Worm (Caenorhabditis elegans): Measurements from ENCODE around the gene C06A6.7.

DNA sequence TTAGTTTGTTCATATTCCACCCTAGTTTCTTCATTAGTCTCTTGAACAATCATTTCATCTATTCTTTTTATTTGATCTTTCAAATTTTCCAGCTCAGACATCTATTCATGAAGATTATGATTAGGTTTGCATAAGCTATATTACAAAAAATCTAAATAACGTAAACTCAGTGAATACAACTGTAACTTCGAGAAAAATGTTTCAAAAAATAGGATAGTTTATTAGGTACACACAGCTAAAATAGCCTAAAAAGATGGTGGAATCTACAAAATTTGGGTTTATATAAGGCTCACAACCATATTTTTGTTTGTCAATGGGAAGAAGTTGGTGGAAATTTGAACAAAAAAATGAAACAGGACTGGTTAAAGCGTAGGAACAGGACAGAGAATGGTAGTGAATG, 25.6 kb downstream of the C06A6.7 start, which contains the start of gene zgpa-1:
- TF ChIP-seq ceh-19 (GFP tag; optimal IDR thresholded peaks at IDR 0.05) (no peak), unc-86 (tag; optimal IDR thresholded peaks at IDR 0.05) (no peak), dmd-4 (tag; optimal IDR thresholded peaks at IDR 0.05; ENCODE audit: borderline replicate concordance) (no peak), lim-6 (tag; optimal IDR thresholded peaks at IDR 0.05) (no peak), ceh-34 (tag; optimal IDR thresholded peaks at IDR 0.05) (no peak), elt-4 (tag; optimal IDR thresholded peaks at IDR 0.05) (no peak), fkh-10 (GFP tag; optimal IDR thresholded peaks at IDR 0.05) (no peak)

Data from whole organism, late embryonic.